Worm (Caenorhabditis elegans) whole organism, L4/young adult: ENCODE data around the gene nlp-22.

Experiments used
- W03F9.2 ChIP-seq: fragments of 150-350 bp; optimal IDR thresholded peaks from 2 replicates; lab custom pipeline; 2014; ENCODE audit warnings: missing biosample characterization, missing genetic modification characterization
- dao-5 ChIP-seq: sonication (generic microtip); optimal IDR thresholded peaks from 2 replicates; lab custom pipeline; 2016; ENCODE audit warnings: missing genotype, missing genetic modification characterization, moderate library complexity, missing compliant biosample characterization
- him-1 ChIP-seq: sonication (generic microtip); optimal IDR thresholded peaks from 2 replicates; lab custom pipeline; 2016; ENCODE audit warnings: missing genotype, missing genetic modification reagents, missing genetic modification characterization, missing compliant biosample characterization

nlp-22 gene

DNA sequence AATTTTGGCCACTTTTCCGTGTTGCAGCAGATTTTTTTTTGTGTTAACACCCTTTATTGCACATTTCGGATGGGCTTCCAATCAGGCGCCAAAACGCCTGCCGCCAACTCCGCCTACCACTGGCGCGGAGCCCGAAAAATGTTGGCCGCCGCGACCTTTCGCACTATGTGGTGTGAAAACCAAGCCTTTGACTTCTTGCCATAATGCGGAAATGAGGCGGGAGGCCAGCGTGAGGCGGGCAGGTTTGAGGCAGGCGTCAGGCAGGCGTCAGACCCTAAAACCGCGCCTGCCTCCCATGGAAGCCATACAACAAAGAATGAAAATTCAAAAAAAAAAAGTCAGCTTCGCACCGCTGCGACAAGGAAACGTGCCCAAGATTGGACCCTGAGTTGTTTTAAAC, 25.0 kb downstream of the nlp-22 start:
- no peak for TF ChIP-seq him-1 (tag; lab: Kevin White, UChicago)
- TF ChIP-seq dao-5 = no peak
- TF ChIP-seq W03F9.2 (tag; lab: Kevin White, UChicago) = no peak

DNA sequence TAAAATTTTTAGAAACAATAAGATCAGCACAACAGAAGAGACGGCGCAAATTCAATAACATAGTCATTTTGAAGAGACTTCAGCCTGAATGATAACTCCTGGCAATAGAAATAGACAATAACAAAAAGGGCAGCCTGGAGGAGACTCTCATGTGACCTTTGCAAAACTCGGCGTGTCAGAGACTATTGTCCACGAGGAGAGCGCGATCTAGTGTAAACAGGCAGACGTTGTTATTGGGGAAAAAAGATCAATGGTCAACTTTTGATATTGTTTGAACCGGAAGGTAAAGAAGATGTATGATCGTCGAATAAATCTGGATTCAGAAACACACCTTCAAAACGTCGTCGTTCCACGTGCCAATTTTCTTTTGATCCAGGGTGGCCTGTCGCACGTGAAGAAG, 25.7 kb downstream of the nlp-22 start:
- TF ChIP-seq him-1 (tag; lab: Kevin White, UChicago) (no peak), W03F9.2 (tag; lab: Kevin White, UChicago) (no peak), dao-5 (no peak)

DNA sequence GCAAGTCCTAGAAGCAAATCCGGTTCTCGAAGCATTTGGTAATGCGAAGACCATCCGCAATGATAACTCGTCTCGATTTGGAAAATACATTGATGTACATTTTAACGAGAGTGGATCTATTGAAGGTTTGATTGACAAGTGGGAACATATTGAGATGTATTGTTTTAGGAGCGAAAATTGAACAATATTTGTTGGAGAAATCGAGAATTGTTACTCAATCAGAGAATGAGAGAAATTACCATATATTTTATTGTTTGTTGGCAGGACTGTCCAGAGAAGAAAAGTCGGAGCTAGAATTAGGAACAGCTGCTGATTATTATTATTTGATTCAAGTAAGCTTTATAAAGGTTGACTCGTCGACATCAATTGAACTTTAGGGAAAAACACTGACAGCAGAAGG, 37.4 kb downstream of the nlp-22 start:
- TF ChIP-seq him-1 (tag; lab: Kevin White, UChicago) = no peak
- TF ChIP-seq dao-5 = no peak
- no peak for TF ChIP-seq W03F9.2 (tag; lab: Kevin White, UChicago)

DNA sequence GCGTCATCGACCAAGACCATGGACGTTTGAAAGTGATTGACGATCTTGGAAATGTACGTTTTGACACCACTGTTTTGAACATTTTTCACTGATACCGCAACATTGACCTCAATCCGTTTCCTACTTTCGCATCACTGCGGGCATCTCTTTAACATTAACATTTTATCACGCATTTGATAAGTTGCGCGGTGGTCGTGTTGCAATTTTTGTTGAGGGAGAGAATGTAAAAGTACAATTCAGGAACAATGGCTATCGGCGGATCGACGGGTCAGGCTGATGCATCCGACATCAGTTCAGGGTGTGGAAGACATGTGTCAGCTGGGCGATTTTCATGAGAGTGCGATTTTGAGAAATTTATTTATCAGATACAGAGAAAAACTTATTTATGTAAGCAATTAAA, 38.6 kb downstream of the nlp-22 start:
- TF ChIP-seq dao-5 = no peak
- no peak for TF ChIP-seq him-1 (tag; lab: Kevin White, UChicago)
- TF ChIP-seq W03F9.2 (tag; lab: Kevin White, UChicago) = no peak

DNA sequence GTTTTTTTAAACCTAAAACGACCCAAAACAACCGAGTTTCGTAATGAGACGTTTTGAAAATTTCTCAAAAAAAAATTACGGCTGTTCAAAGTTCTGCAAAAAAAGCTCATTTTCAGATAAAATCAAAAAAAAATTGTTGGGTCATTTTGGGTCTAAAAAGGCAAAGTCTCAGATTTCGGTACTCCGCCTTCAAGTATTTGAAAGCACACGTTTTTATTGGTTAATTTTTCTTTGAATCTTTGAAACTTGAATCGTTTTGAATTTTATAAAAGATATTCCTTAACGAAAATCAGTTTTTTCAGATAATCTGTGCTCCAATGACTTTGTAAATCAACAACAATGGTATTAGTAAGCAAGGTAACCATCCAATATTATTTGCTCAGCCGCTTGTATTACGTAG, 39.1 kb downstream of the nlp-22 start, which contains the start of gene hum-6:
Gene hum-6 (plus strand): TSS at position 301 of the 400 bp plus-strand sequence.
- no peak for TF ChIP-seq dao-5
- TF ChIP-seq W03F9.2 (tag; lab: Kevin White, UChicago) = no peak
- no peak for TF ChIP-seq him-1 (tag; lab: Kevin White, UChicago)

DNA sequence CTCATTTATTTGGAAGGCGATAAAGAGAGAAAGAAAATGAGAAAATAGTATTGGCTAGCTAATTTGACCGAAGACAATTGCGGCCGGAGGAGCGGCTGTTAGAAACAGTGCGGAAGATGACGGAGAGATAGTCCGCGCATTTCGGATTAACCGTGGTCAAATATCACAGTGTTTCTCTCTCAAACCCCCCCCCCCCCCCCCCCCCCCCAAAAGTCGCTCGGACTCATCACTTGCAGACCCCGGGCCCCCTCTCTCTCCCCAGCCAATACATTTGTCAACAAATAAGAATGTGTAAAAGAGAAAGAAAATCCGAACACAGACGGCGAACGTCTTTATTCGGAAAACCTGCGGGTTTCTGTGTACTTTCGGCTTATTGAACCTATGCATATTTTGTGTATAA, 40.1 kb downstream of the nlp-22 start:
- no peak for TF ChIP-seq him-1 (tag; lab: Kevin White, UChicago)
- no peak for TF ChIP-seq W03F9.2 (tag; lab: Kevin White, UChicago)
- TF ChIP-seq dao-5 = no peak

DNA sequence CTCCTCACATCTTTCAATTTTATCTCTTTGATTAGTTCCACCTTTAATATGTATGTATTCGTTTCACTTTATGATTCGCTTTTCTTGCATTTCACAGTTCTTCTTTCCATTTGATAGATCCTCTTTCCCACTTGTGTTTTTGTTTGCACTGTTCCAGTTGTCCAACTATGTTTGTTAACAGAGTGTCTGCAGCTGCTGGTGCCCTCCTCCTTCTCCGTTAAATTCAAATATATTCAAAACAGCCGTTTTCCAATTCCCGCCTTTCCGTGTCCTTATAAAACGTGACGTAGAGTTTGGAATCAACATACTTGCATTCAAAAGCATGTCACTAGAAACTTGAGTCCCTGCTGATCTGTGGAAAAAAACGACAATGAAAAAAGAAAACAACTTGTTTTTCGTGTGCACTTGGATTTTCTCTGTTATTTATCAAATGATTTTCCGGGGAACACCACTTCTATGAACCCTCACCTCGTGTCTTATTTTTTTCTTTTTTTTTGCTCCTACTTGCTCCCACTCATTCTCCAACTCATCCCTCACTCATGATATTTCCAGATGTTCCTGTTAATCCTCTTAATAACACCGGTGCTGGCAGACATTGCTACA, 47.6 kb downstream of the nlp-22 start, which contains the start of gene T10H10.2:
Gene T10H10.2 (plus strand): TSS at position 553 of the 603 bp plus-strand sequence.
- TF ChIP-seq W03F9.2 (tag; lab: Kevin White, UChicago) (no peak), him-1 (tag; lab: Kevin White, UChicago) (no peak), dao-5 (no peak)
